Fruit fly (Drosophila melanogaster): ENCODE results near the gene CG3224.

DNA sequence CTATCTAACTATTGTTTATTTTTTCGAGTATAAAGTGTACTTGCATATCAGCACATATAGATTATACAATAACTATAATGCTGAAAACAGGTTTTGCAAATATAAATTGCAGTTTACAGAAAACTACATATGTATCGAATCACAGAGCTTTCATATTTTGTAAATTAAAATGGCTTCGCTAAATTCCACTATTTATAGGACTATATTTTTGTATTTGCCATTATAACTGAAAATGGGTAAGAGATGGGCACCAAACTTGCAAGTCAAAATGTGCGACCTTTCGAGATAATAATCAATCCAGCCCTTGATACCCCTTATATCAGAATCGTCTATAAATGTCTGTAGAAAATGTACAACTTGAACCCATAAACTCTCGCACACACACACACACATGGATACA, 42.0 kb upstream of the CG3224 start:
- no peak for TF ChIP-seq pad (GFP tag; optimal IDR thresholded peaks at IDR 0.05)
- TF ChIP-seq toe (GFP tag; optimal IDR thresholded peaks at IDR 0.05) = no peak
- TF ChIP-seq ovo (GFP tag; optimal IDR thresholded peaks at IDR 0.05) = no peak
- TF ChIP-seq CG12768 (GFP tag; optimal IDR thresholded peaks at IDR 0.05) = no peak
- TF ChIP-seq tj (GFP tag; optimal IDR thresholded peaks at IDR 0.05) = no peak
- TF ChIP-seq Crg-1 (GFP tag; optimal IDR thresholded peaks at IDR 0.05) = no peak

All from whole organism, adult.